Fruit fly (Drosophila melanogaster): ENCODE measurements around the gene CG31998.

- TF ChIP-seq CG1620 (GFP tag; optimal IDR thresholded peaks at IDR 0.05): no peak
- no peak for TF ChIP-seq cnc (optimal IDR thresholded peaks at IDR 0.05)
- TF ChIP-seq Hr96 (GFP tag; optimal IDR thresholded peaks at IDR 0.05): no peak
- TF ChIP-seq CG12768 (GFP tag; optimal IDR thresholded peaks at IDR 0.05): no peak
- no peak for TF ChIP-seq CG33017 (tag; optimal IDR thresholded peaks at IDR 0.05)
- TF ChIP-seq ovo (GFP tag; optimal IDR thresholded peaks at IDR 0.05): no peak
- TF ChIP-seq CG14711 (tag; optimal IDR thresholded peaks at IDR 0.05): no peak
Measured at dm6 chr4:192540-192939, 13.2 kb downstream of the CG31998 start.
